Worm (Caenorhabditis elegans): ENCODE measurements around the gene T21C12.8.

DNA sequence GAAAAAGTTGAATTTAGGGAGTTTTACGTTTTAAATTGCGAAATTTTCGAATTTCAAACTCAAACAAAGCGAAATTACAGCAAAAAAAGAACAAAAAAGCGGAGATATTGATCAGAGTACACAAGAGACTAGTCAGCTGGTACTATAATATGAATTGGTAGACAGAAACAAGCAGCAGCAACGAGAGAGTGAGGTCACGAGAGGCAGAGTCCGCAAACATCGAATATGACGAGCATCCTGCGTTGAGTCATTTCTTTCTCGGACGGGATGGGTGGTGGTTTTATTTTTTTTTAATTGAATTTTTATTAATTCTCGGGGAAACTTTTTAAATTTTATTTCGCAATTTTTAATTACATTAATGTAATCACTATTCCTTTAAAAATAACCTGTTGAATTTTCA, 46.9 kb upstream of the T21C12.8 start:
- TF ChIP-seq snpc-4 (tag; optimal IDR thresholded peaks at IDR 0.05) = no peak
- TF ChIP-seq unc-62 (GFP tag; optimal IDR thresholded peaks at IDR 0.05) = no peak
- TF ChIP-seq nhr-12 (tag; optimal IDR thresholded peaks at IDR 0.05) = no peak
- TF ChIP-seq nhr-237 (tag; optimal IDR thresholded peaks at IDR 0.05) = peak; percentile 15
- no peak for TF ChIP-seq ztf-11 (tag; optimal IDR thresholded peaks at IDR 0.05)
- TF ChIP-seq nhr-76 (tag; optimal IDR thresholded peaks at IDR 0.05) = no peak
- no peak for TF ChIP-seq elt-3 (tag; optimal IDR thresholded peaks at IDR 0.05)
- no peak for TF ChIP-seq cnd-1 (tag; optimal IDR thresholded peaks at IDR 0.05)
- TF ChIP-seq mab-5 (tag; optimal IDR thresholded peaks at IDR 0.05) = no peak
- TF ChIP-seq unc-39 (tag; optimal IDR thresholded peaks at IDR 0.05) = no peak
- peak; percentile 54 for TF ChIP-seq ces-1 (GFP tag; optimal IDR thresholded peaks at IDR 0.05)
- TF ChIP-seq pha-4 (tag; optimal IDR thresholded peaks at IDR 0.05) = peak; percentile 51
- TF ChIP-seq lsy-2 (tag; optimal IDR thresholded peaks at IDR 0.05) = peak; percentile 58
